Fruit fly (Drosophila melanogaster): ENCODE data around the gene Cpr62Bc.
A peak's percentile ranks its signal among the peaks of the same experiment; 100 is the strongest.

Gene Cpr62Bc

DNA sequence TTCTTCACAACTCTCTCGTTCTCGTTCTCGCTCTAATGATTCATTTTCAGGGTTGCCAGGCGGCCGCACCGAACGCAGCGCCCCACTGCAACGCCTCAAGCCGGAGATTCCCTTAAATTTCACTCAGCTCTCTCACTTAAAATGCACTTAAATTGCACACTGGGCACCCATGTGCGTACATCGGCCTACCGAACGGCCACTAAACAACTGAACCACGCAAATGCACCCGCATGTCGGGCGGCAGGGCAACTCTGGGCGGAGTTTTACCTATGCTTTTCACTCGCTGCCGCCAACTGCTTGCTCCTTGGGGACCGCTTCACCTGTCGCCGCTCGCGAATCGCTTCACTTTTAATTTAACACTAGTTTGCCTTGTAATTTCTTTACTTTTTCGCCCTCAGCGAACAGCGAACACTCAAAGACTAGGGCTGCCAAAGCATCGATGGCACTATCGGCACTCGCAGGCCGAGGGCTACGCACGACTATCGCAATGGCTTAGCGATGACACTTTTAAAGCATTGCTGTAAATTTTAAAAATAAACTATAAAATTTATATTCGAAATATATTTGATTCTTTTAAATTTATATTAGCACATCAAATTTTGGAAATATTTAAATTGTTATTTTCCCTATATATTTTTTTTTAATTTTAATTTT lies 20.0 kb upstream of the Cpr62Bc start, which contains the start of gene Rap1 (continued):
- TF ChIP-seq CG6808 (GFP tag; optimal IDR thresholded peaks at IDR 0.05) = peak; percentile 57
- peak; percentile 17 for TF ChIP-seq Hr4 (GFP tag; optimal IDR thresholded peaks at IDR 0.05)
- TF ChIP-seq fd59A (GFP tag; optimal IDR thresholded peaks at IDR 0.05) = no peak
- TF ChIP-seq Eip93F (GFP tag; optimal IDR thresholded peaks at IDR 0.05) = peak; percentile 34
- peak; percentile 32 for TF ChIP-seq CG10631 (GFP tag; optimal IDR thresholded peaks at IDR 0.05)
- peak; percentile 40 for TF ChIP-seq Met (GFP tag; optimal IDR thresholded peaks at IDR 0.05)
- no peak for TF ChIP-seq CG15336 (GFP tag; IDR thresholded peaks at IDR 0.05)
- peak; percentile 15 for TF ChIP-seq Ets96B (tag; optimal IDR thresholded peaks at IDR 0.05)
- no peak for TF ChIP-seq dac (GFP tag; optimal IDR thresholded peaks at IDR 0.05)
- no peak for TF ChIP-seq CG6792 (GFP tag; optimal IDR thresholded peaks at IDR 0.05)
- peak; percentile 6 for TF ChIP-seq CG10669 (GFP tag; optimal IDR thresholded peaks at IDR 0.05)
- TF ChIP-seq Ets21C (GFP tag; optimal IDR thresholded peaks at IDR 0.05) = peak; percentile 3
- no peak; the same call in 2 of the 3 replicates for TF ChIP-seq CG8119 (GFP tag; IDR thresholded peaks at IDR 0.05)
- no peak for TF ChIP-seq CG6854 (GFP tag; optimal IDR thresholded peaks at IDR 0.05)
- TF ChIP-seq eg (GFP tag; IDR thresholded peaks at IDR 0.05) = peak; percentile 56
- peak; percentile 56 for TF ChIP-seq esn (GFP tag; optimal IDR thresholded peaks at IDR 0.05)
- no peak for TF ChIP-seq Sox102F (GFP tag; optimal IDR thresholded peaks at IDR 0.05)
- peak; percentile 21 for TF ChIP-seq svp (GFP tag)
- TF ChIP-seq Lpt (GFP tag; optimal IDR thresholded peaks at IDR 0.05) = no peak
- TF ChIP-seq Eip78C (GFP tag) = peak; percentile 69

DNA sequence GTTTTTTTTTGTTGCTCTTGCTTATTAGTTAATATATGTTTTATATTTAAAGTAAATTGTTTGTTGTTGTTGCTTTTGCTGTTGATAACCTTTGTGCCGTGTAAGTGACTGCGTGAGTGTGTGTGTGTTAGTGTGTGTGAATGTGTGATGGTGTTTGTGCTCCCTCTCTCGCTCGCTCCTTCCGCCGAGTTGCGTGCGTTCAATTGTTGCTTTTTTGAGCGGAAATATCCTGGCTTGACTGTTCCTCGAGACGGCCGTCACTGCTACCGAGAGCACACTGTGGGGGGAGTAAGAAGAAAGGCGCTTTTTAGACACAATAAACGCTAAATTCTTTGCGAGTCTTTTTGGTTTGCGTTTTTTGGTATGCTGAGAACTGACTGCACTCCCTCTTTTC lies 19.5 kb upstream of the Cpr62Bc start:
- TF ChIP-seq CG16779 (tag; optimal IDR thresholded peaks at IDR 0.05) (peak; percentile 38), Eip78C (GFP tag) (peak; percentile 68), CG6854 (GFP tag; optimal IDR thresholded peaks at IDR 0.05) (peak; percentile 18), fd85E (GFP tag; optimal IDR thresholded peaks at IDR 0.05) (no peak), fd59A (GFP tag; optimal IDR thresholded peaks at IDR 0.05) (no peak), Sox14 (GFP tag; optimal IDR thresholded peaks at IDR 0.05) (peak; percentile 39), CG6808 (GFP tag; optimal IDR thresholded peaks at IDR 0.05) (peak; percentile 48), ss (GFP tag; optimal IDR thresholded peaks at IDR 0.05) (peak; percentile 69 to 77), CG6276 (GFP tag; optimal IDR thresholded peaks at IDR 0.05) (peak; percentile 58), CG4318 (GFP tag; optimal IDR thresholded peaks at IDR 0.05) (no peak), dsx (GFP tag; optimal IDR thresholded peaks at IDR 0.05; ENCODE audit: poor library complexity, severe bottlenecking) (peak; percentile 31), vri (GFP tag; optimal IDR thresholded peaks at IDR 0.05) (peak; percentile 45), CG9139 (GFP tag; optimal IDR thresholded peaks at IDR 0.05) (peak; percentile 52), svp (GFP tag) (peak; percentile 97)

DNA sequence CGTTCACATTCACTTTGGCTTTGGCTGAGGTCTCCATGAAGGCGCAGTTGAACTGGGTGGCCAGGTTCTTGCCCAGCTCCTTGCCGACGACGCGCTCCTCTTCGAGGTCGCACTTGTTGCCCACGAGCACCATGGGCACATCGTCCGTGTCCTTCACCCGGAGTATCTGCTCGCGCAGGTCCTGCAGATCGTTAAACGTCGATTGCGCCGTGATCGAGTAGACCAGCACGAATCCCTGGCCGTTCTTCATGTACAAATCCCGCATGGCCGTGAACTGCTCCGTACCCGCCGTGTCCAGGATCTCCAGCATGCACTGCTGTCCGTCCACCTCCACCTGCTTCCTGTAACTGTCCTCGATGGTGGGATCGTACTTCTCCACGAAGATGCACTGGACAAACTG lies 18.9 kb upstream of the Cpr62Bc start:
- TF ChIP-seq fkh (GFP tag; optimal IDR thresholded peaks at IDR 0.05) (no peak), cyc (GFP tag; optimal IDR thresholded peaks at IDR 0.05) (no peak), Ets96B (tag; optimal IDR thresholded peaks at IDR 0.05) (no peak), svp (GFP tag) (no peak), CG11762 (GFP tag; optimal IDR thresholded peaks at IDR 0.05; ENCODE audit: insufficient read depth) (no peak)

DNA sequence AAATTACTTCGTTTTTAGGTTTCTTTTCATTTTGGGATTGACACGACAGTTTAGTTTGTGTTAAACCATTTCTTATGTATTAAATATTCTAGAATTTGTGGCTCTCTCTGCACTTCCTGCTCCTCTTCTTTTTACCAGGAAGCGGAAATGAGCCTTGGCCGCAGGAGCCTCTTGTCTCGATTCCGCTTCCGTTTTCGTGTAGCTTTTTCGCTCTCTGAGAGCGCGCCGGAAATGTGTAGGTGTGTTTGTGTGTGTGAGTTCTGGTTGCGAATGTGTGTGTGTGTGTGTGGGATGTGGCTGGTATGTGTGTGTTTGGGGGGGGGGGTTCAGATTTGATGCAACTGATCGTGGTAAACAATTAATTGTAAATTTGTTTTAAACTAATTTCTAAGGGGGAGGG lies 17.7 kb upstream of the Cpr62Bc start:
- TF ChIP-seq net (GFP tag; optimal IDR thresholded peaks at IDR 0.05) = peak; percentile 36
- peak; percentile 61 for TF ChIP-seq CG9139 (GFP tag; optimal IDR thresholded peaks at IDR 0.05)
- no peak for TF ChIP-seq CG8119 (GFP tag; IDR thresholded peaks at IDR 0.05)
- peak; percentile 28 for TF ChIP-seq CG34406 (GFP tag; optimal IDR thresholded peaks at IDR 0.05)
- peak; percentile 70 for TF ChIP-seq CG3919 (GFP tag; optimal IDR thresholded peaks at IDR 0.05)
- TF ChIP-seq achi (GFP tag; optimal IDR thresholded peaks at IDR 0.05) = peak; percentile 45
- peak; percentile 19 for TF ChIP-seq Met (GFP tag; optimal IDR thresholded peaks at IDR 0.05)
- TF ChIP-seq vri (GFP tag; optimal IDR thresholded peaks at IDR 0.05) = peak; percentile 36
- TF ChIP-seq CG11294 (GFP tag; IDR thresholded peaks at IDR 0.05) = no peak
- TF ChIP-seq CG15336 (GFP tag; IDR thresholded peaks at IDR 0.05) = no peak
- TF ChIP-seq Ets96B (tag; optimal IDR thresholded peaks at IDR 0.05) = peak; percentile 25
- peak; percentile 26 to 59 for TF ChIP-seq ss (GFP tag; optimal IDR thresholded peaks at IDR 0.05)
- TF ChIP-seq Sox14 (GFP tag; optimal IDR thresholded peaks at IDR 0.05) = no peak
- no peak for TF ChIP-seq CG11902 (GFP tag; optimal IDR thresholded peaks at IDR 0.05)
- TF ChIP-seq Eip75B (GFP tag; optimal IDR thresholded peaks at IDR 0.05) = peak; percentile 13
- TF ChIP-seq CG10631 (GFP tag; optimal IDR thresholded peaks at IDR 0.05) = no peak
- peak; percentile 44 for TF ChIP-seq Sox102F (GFP tag; optimal IDR thresholded peaks at IDR 0.05)
- TF ChIP-seq CG7368 (GFP tag; optimal IDR thresholded peaks at IDR 0.05) = peak; percentile 6
- TF ChIP-seq CG6792 (GFP tag; optimal IDR thresholded peaks at IDR 0.05) = peak; percentile 29
- TF ChIP-seq topi (GFP tag; optimal IDR thresholded peaks at IDR 0.05) = peak; percentile 43
- no peak for TF ChIP-seq acj6 (GFP tag; optimal IDR thresholded peaks at IDR 0.05)
- peak; percentile 37 for TF ChIP-seq spab (GFP tag; optimal IDR thresholded peaks at IDR 0.05)
- peak; percentile 61 for TF ChIP-seq CG10669 (GFP tag; optimal IDR thresholded peaks at IDR 0.05)
- TF ChIP-seq Hr38 (GFP tag; optimal IDR thresholded peaks at IDR 0.05) = no peak

All from whole organism, prepupa.